Worm (Caenorhabditis elegans) whole organism, midembryonic: ENCODE results near the gene oac-21.

Experiments
- flt-1 ChIP-seq: fragments of 200-800 bp; sonication (Bioruptor generic); IDR thresholded peaks from 2 replicates; pipeline ENCODE4 v1.3.6; 2022; ENCODE audit warnings: missing genetic modification characterization, missing compliant biosample characterization
- med-1 ChIP-seq: sonication (generic microtip); optimal IDR thresholded peaks from 2 replicates; lab custom pipeline; 2017; ENCODE audit warnings: missing genetic modification characterization, mild to moderate bottlenecking, missing compliant biosample characterization, antibody characterized with exemption, missing genetic modification reagents; ENCODE audit not compliant: insufficient read depth
- tab-1 ChIP-seq: fragments of 200-800 bp; sonication (Bioruptor generic); IDR thresholded peaks from 2 replicates; pipeline ENCODE4 v1.3.6; 2022; ENCODE audit warnings: missing genetic modification characterization, missing compliant biosample characterization

- TF ChIP-seq med-1 (GFP tag; lab: Kevin White, UChicago) (no peak), flt-1 (GFP tag; lab: Robert Waterston, UW) (no peak), tab-1 (GFP tag; lab: Robert Waterston, UW) (no peak)
Observed at ce11 chrIV:3873195-3873594, 15.9 kb upstream of the oac-21 start.
